Fruit fly (Drosophila melanogaster): ENCODE results near the gene CG13022.

- TF ChIP-seq CG4496 (GFP tag; IDR thresholded peaks at IDR 0.05) (no peak), Pif1B (GFP tag; optimal IDR thresholded peaks at IDR 0.05) (no peak), CG12605 (GFP tag; IDR thresholded peaks at IDR 0.05) (no peak), EcR (GFP tag; optimal IDR thresholded peaks at IDR 0.05) (peak; percentile 31), Snoo (tag; optimal IDR thresholded peaks at IDR 0.05) (no peak), CG14655 (GFP tag; optimal IDR thresholded peaks at IDR 0.05) (no peak), D1 (tag; optimal IDR thresholded peaks at IDR 0.05) (no peak), CG17806 (tag; optimal IDR thresholded peaks at IDR 0.05) (no peak), CG8159 (tag; optimal IDR thresholded peaks at IDR 0.05) (no peak), CG10348 (GFP tag; IDR thresholded peaks at IDR 0.05) (no peak), gl (tag; optimal IDR thresholded peaks at IDR 0.05) (no peak), CG34367 (tag; optimal IDR thresholded peaks at IDR 0.05) (no peak)
Measured at dm6 chr3L:16891914-16892313, 46.8 kb downstream of the CG13022 start.
